Worm (Caenorhabditis elegans) whole organism, midembryonic: ENCODE data around the gene msp-152.
"Not testable (repeated sequence)": the region's sequence is repeated elsewhere in the genome, so short reads cannot be mapped to it uniquely, and the experiment has no call there.

Source experiments
- T22C8.4 ChIP-seq: fragments of 200-800 bp; sonication (Bioruptor generic); IDR thresholded peaks from 2 replicates; pipeline ENCODE4 v1.3.6; 2022; ENCODE audit warnings: missing genetic modification characterization, missing compliant biosample characterization
- cog-1 ChIP-seq: sonication (generic microtip); optimal IDR thresholded peaks from 2 replicates; lab custom pipeline; 2016; ENCODE audit warnings: missing genetic modification characterization, missing compliant biosample characterization
- flt-1 ChIP-seq: fragments of 200-800 bp; sonication (Bioruptor generic); IDR thresholded peaks from 2 replicates; pipeline ENCODE4 v1.3.6; 2022; ENCODE audit warnings: missing genetic modification characterization, missing compliant biosample characterization
- klf-2 ChIP-seq: fragments of 200-800 bp; sonication (Bioruptor generic); conservative IDR thresholded peaks from 2 replicates; pipeline ENCODE4 v1.3.6; 2022; ENCODE audit warnings: missing genetic modification reagents, missing genetic modification characterization, missing compliant biosample characterization
- med-1 ChIP-seq: sonication (generic microtip); optimal IDR thresholded peaks from 2 replicates; lab custom pipeline; 2017; ENCODE audit warnings: missing genetic modification characterization, mild to moderate bottlenecking, missing compliant biosample characterization, antibody characterized with exemption, missing genetic modification reagents; ENCODE audit not compliant: insufficient read depth
- ref-1 ChIP-seq: fragments of 200-800 bp; sonication (Bioruptor generic); conservative IDR thresholded peaks from 2 replicates; pipeline ENCODE4 v1.3.6; 2022; ENCODE audit warnings: missing genetic modification reagents, missing genetic modification characterization, missing compliant biosample characterization
- tab-1 ChIP-seq: fragments of 200-800 bp; sonication (Bioruptor generic); IDR thresholded peaks from 2 replicates; pipeline ENCODE4 v1.3.6; 2022; ENCODE audit warnings: missing genetic modification characterization, missing compliant biosample characterization
- ztf-23 ChIP-seq: fragments of 200-800 bp; sonication (Bioruptor generic); IDR thresholded peaks from 2 replicates; pipeline ENCODE4 v1.3.6; 2022; ENCODE audit warnings: missing genetic modification reagents, missing genetic modification characterization, missing compliant biosample characterization
- ztf-29 ChIP-seq: fragments of 200-800 bp; sonication (Bioruptor generic); IDR thresholded peaks from 2 replicates; pipeline ENCODE4 v1.3.6; 2022; ENCODE audit warnings: missing genetic modification reagents, missing genetic modification characterization, missing compliant biosample characterization

msp-152 gene

DNA sequence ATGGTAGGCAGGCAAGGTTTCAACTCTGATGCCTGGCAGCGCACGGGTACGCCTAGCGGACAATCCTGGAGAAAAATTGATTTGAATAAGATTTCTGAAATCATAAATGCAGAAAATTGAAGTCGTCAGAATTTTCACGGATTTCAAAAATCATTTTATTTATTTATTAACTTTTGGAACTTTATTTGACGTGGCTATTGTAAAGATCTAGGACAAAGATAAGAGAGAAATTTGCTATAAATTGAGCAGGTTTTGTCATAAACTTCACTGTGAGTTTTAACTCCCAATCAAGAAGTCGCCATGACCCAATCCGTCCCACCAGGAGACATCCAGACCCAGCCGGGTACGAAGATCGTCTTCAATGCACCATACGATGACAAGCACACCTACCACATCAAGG is at the start of gene msp-152:
msp-152 (plus strand) TSS at position 301 of the 400 bp plus-strand sequence.
- not testable (repeated sequence) for TF ChIP-seq T22C8.4, klf-2, flt-1 (GFP tag; lab: Robert Waterston, UW)

DNA sequence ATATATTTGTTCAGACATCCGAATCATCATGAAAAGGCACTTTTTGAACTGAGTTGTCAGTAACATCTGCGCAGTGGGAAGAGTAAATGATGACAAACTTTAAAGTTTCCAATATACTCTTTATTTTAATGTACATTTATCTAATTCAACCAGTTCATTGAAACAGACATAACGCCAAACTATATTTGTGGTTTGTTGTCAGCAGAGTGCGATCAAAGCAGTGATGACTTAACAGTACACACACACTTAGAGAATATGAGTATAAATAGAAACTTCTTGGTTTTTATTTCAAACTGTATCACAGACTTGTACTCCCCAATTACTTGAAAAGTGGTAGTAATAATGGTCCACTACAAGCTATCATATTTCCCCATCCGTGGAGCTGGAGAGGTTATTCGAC is 49.4 kb upstream of the msp-152 start, which contains the start of gene gst-8:
gst-8 (plus strand) TSS at position 301 of the 400 bp plus-strand sequence.
- no peak for TF ChIP-seq T22C8.4 (GFP tag; lab: Robert Waterston, UW)
- no peak for TF ChIP-seq cog-1
- no peak for TF ChIP-seq med-1 (GFP tag; lab: Kevin White, UChicago)
- TF ChIP-seq klf-2 (GFP tag; lab: Robert Waterston, UW) = no peak
- no peak for TF ChIP-seq tab-1 (GFP tag; lab: Robert Waterston, UW)
- no peak for TF ChIP-seq ref-1 (GFP tag; lab: Robert Waterston, UW)
- no peak for TF ChIP-seq ztf-29 (GFP tag; lab: Robert Waterston, UW)
- no peak for TF ChIP-seq flt-1 (GFP tag; lab: Robert Waterston, UW)
- no peak for TF ChIP-seq ztf-23

DNA sequence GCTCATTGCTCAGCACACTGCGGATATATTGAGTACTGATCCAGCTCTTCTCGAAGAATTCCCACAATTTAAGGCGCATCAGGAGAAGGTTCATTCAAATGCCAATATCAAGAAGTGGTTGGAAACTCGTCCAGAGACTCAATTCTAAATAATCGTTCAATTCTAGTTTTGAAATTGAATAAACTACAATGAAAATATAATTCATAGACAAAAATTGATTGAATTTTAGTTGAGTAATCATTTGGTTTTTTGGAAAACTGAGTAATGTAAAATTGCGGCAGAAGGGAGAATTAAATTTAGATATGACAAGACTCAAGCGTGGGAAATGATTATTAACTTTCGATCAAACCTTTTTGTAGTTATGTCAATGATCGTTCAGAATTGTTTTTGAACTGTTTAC is 48.4 kb upstream of the msp-152 start:
- TF ChIP-seq ref-1 (GFP tag; lab: Robert Waterston, UW) = no peak

DNA sequence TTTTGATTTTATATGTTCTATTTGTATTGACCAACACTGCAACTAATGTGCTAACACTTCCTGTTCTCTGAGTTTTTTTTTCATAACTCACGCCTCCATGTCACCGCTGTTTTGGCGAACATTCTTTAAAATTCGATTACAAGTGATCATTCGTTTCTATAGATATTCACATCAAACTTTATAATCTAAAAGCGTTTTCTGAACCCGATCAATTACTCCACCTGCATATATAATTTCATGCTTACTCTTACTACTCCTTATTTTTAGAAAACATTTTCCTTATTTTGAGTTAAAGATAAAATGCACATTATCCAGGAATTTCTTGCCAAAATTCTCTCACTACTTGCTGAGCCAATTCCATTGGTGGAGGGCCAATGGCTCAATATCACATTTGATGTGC is 46.9 kb upstream of the msp-152 start, which contains the start of gene R05F9.7:
R05F9.7 (plus strand) TSS at position 301 of the 400 bp plus-strand sequence.
- TF ChIP-seq klf-2 (GFP tag; lab: Robert Waterston, UW) (no peak), cog-1 (no peak), flt-1 (GFP tag; lab: Robert Waterston, UW) (no peak), ztf-23 (no peak), tab-1 (GFP tag; lab: Robert Waterston, UW) (no peak), ztf-29 (GFP tag; lab: Robert Waterston, UW) (no peak), T22C8.4 (GFP tag; lab: Robert Waterston, UW) (no peak), med-1 (GFP tag; lab: Kevin White, UChicago) (no peak), ref-1 (GFP tag; lab: Robert Waterston, UW) (no peak)

DNA sequence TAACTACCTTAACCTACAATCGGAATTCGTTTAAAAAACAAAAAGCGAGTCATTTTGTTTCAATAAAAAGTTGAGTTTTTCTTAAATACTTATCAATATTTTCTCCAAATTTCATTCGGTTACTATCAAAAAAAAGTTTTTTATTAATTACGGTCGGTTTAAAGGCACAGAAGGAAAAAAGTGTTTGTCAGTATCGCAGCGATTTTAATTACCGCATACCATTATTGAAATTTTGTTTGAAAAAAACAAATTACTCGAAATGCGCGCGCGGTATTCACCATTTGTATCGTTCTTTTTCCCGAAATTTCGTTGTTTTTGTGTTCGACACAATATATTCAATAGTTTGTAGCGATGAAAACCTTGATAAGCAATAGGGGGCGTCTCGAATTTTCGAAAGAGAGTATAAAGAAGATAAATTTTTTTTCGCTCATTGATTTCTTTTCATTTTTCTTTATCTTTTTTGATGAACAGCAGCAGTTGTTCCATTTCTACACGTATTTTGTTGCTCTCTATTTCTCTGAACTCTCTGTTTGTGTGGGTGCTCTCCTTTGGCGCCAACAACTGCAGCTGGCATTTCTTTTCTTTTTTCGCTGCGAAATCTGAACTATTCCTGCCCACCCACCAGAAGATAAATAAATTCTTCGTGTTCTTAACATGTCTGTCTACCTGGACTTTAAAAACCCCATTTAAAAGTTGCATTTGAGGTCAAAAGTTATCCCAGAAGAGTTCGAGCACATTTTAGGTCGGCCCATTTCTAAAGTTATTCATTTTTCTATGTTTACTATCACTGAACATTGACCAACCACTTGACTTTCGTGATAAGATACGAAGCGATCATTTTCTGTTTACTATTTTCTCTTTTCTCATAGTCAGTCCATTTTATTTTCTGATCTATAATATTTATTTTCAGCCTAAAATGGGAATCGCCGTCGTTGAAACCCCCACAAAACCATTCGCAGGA is 44.0 kb upstream of the msp-152 start, which contains the start of gene pgm-1:
pgm-1 (plus strand) TSS at position 911 of the 961 bp plus-strand sequence.
- TF ChIP-seq klf-2 (GFP tag; lab: Robert Waterston, UW) = no peak
- no peak for TF ChIP-seq cog-1
- no peak for TF ChIP-seq med-1 (GFP tag; lab: Kevin White, UChicago)
- no peak for TF ChIP-seq ztf-29 (GFP tag; lab: Robert Waterston, UW)
- no peak for TF ChIP-seq tab-1 (GFP tag; lab: Robert Waterston, UW)
- TF ChIP-seq T22C8.4 (GFP tag; lab: Robert Waterston, UW) = no peak
- no peak for TF ChIP-seq ref-1 (GFP tag; lab: Robert Waterston, UW)
- TF ChIP-seq ztf-23 = no peak
- TF ChIP-seq flt-1 (GFP tag; lab: Robert Waterston, UW) = no peak

DNA sequence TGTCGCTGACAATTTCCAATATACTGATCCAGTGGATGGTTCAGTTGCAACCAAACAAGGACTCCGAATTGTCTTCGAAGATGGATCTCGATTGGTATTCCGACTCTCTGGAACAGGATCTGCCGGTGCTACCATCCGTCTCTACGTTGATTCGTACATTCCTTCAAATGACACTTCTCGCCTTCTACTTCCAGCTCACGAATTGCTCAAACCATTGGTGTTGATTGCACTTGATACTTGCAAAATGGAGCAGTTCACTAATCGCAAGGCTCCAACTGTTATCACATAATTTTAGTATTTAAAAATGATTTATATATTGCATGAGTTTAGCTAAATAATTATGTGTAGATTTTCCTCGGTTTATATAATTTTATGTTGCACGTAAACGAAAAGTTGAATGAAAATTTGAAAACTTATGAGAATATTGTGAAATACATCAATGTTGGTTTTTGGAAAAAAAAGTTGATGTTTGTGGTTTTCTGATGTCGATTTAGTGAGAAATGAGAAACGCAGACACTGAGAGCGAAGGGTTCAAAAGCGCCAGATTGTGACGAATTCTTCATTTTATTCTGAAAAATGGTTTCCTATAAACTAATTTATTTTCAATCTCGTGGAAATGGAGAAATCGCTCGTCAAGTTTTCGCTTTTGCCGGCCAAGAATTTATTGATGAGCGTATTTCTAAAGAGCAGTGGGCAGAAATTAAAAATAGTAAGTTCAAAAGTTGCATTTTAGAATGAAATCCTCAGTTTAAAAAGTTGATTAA is 41.6 kb upstream of the msp-152 start, which contains the start of gene gst-9:
gst-9 (plus strand) TSS at position 574 of the 764 bp plus-strand sequence.
- TF ChIP-seq ztf-23 = no peak
- no peak for TF ChIP-seq klf-2 (GFP tag; lab: Robert Waterston, UW)
- TF ChIP-seq cog-1 = no peak
- TF ChIP-seq med-1 (GFP tag; lab: Kevin White, UChicago) = no peak

DNA sequence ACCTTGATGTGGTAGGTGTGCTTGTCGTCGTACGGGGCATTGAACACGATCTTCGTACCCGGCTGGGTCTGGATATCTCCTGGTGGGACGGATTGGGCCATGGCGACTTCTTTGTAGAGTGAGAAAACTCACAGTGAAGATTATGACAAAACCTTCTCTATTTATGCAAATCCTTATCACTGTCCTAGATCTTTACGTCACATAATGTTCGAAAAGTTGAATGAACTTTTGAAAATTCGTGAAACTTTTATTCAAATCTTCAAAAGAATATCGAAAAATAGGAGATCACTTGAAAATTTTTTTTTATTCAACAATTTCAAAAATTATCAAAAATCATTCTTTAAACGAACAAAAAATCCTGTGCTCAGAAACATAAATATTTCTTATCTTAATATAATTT is 40.2 kb upstream of the msp-152 start, which contains the start of gene msp-33:
msp-33 (minus strand) TSS at position 101 of the 400 bp plus-strand sequence.
- TF ChIP-seq cog-1 (no peak), med-1 (GFP tag; lab: Kevin White, UChicago) (no peak)

DNA sequence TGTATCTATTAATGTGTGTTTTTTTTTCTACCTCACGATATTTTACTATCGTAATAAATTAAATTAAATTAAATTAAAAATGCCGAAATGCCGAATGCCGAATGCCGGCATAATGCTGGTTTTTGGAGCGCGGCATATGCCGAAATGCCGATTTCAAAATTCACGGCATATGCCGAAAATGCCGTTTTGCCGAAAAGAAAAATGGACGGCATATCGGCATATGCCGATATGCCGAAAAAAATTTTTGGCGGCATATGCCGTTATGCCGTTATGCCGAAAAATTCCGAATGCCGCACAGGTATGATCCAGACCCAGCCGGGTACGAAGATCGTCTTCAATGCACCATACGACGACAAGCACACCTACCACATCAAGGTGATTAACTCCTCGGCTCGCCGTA is 34.3 kb upstream of the msp-152 start, which contains the start of gene msp-32:
msp-32 (plus strand) TSS at position 301 of the 400 bp plus-strand sequence.
- not testable (repeated sequence) for TF ChIP-seq med-1 (GFP tag; lab: Kevin White, UChicago); cog-1; klf-2 (GFP tag; lab: Robert Waterston, UW)

DNA sequence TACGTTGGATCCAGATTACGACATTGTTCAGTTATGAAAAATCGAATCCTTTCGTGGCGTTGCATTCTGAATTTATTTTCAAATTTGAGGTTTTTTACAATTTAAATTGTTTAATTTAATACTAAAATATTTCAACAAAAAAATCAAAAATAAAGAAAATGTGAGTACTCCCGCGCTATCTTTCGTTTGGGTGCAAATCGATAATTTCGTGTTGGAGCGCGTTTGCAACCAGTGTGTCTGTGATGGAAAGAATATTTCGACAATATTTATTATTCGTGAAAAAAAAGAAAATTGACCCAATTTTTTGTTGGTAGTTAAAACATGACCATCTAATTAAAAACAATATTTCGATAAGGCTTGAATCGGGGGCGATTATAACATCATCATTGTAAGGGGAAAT is 30.8 kb upstream of the msp-152 start, which contains the start of gene R05F9.9:
R05F9.9 (minus strand) TSS at position 66 of the 400 bp plus-strand sequence.
- TF ChIP-seq ztf-29 (GFP tag; lab: Robert Waterston, UW) (no peak), T22C8.4 (GFP tag; lab: Robert Waterston, UW) (peak; percentile 80)

DNA sequence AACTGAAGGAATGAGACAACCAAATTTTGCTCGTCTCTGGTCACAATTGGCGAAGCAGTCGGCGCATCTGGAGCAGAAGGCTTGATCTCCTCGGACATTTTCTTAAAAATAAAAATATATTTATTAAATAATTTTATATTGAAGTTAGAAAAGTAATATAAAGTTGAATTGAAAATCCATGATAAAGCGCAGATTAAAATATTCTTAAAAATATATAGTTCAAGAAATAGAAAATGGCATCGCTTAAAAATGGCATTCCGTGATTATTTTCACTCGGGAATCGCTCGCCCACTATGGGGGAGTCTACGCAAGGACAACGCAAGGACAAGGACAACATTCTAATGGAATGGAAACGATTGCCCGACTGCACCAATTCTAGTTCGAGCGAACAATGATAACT is 29.1 kb upstream of the msp-152 start, which contains the start of gene sgt-1:
sgt-1 (minus strand) TSS at position 101 of the 400 bp plus-strand sequence.
- TF ChIP-seq tab-1 (GFP tag; lab: Robert Waterston, UW); ztf-23; T22C8.4 (GFP tag; lab: Robert Waterston, UW): not testable (repeated sequence)
